Fruit fly (Drosophila melanogaster) whole organism, embryonic: ENCODE measurements around the gene Uck.

Experiments used
- Atf3 ChIP-seq: fragments of 200-800 bp; sonication (Bioruptor generic); optimal IDR thresholded peaks from 3 replicates; lab custom pipeline; 2016; ENCODE audit warnings: missing biosample characterization, missing genetic modification characterization
- B-H2 ChIP-seq: fragments of 200-800 bp; sonication (Bioruptor generic); optimal IDR thresholded peaks from 2 replicates; lab custom pipeline; 2018; ENCODE audit warnings: missing biosample characterization, mild to moderate bottlenecking, missing genetic modification characterization
- Bgb ChIP-seq: fragments of 200-800 bp; sonication (Bioruptor generic); IDR thresholded peaks from 2 replicates; pipeline ENCODE4 v1.3.6; 2022; ENCODE audit warnings: missing biosample characterization, missing genetic modification characterization; ENCODE audit not compliant: partially characterized antibody
- CG11456 ChIP-seq: fragments of 200-800 bp; sonication (Bioruptor generic); IDR thresholded peaks from 3 replicates; pipeline ENCODE4 v1.3.6; 2022; ENCODE audit warnings: missing biosample characterization, missing genetic modification characterization
- CG12155 ChIP-seq: fragments of 200-800 bp; sonication (Bioruptor generic); optimal IDR thresholded peaks from 3 replicates; lab custom pipeline; 2016; ENCODE audit warnings: missing biosample characterization, missing genetic modification characterization
- CG12769 ChIP-seq: fragments of 200-800 bp; sonication (Bioruptor generic); optimal IDR thresholded peaks from 2 replicates; lab custom pipeline; 2019; ENCODE audit warnings: missing biosample characterization, mild to moderate bottlenecking, missing genetic modification characterization, moderate library complexity
- CG13296 ChIP-seq: fragments of 200-800 bp; sonication (Bioruptor generic); optimal IDR thresholded peaks from 3 replicates; lab custom pipeline; 2018; ENCODE audit warnings: missing biosample characterization, mild to moderate bottlenecking, missing genetic modification characterization
- CG13424 ChIP-seq: fragments of 200-800 bp; sonication (Bioruptor generic); optimal IDR thresholded peaks from 2 replicates; lab custom pipeline; 2019; ENCODE audit warnings: missing biosample characterization, mild to moderate bottlenecking, missing genetic modification characterization, moderate library complexity
- CG15011 ChIP-seq: fragments of 200-800 bp; sonication (Bioruptor generic); optimal IDR thresholded peaks from 3 replicates; lab custom pipeline; 2018; ENCODE audit warnings: missing biosample characterization, mild to moderate bottlenecking, missing genetic modification characterization
- CG15479 ChIP-seq: fragments of 200-800 bp; sonication (Bioruptor generic); optimal IDR thresholded peaks from 3 replicates; lab custom pipeline; 2019; ENCODE audit warnings: missing biosample characterization, mild to moderate bottlenecking, missing genetic modification characterization, moderate library complexity
- CG17361 ChIP-seq: fragments of 200-800 bp; sonication (Bioruptor generic); IDR thresholded peaks from 3 replicates; pipeline ENCODE4 v1.3.6; 2022; ENCODE audit warnings: missing biosample characterization, missing genetic modification characterization
- CG2678 ChIP-seq: fragments of 200-800 bp; sonication (Bioruptor generic); optimal IDR thresholded peaks from 3 replicates; lab custom pipeline; 2019; ENCODE audit warnings: missing biosample characterization, mild to moderate bottlenecking, missing genetic modification characterization, moderate library complexity
- CG33557 ChIP-seq: fragments of 200-800 bp; sonication (Bioruptor generic); optimal IDR thresholded peaks from 2 replicates; lab custom pipeline; 2019; ENCODE audit warnings: missing biosample characterization, mild to moderate bottlenecking, missing genetic modification characterization, moderate library complexity
- CG34224 ChIP-seq: fragments of 200-800 bp; sonication (Bioruptor generic); IDR thresholded peaks from 3 replicates; pipeline ENCODE4 v1.3.6; 2022; ENCODE audit warnings: missing biosample characterization, missing genetic modification characterization; ENCODE audit not compliant: partially characterized antibody
- CG34422 ChIP-seq: fragments of 200-800 bp; sonication (Bioruptor generic); IDR thresholded peaks from 3 replicates; pipeline ENCODE4 v1.3.6; 2022; ENCODE audit warnings: missing biosample characterization, missing genetic modification characterization
- Dip2 ChIP-seq: fragments of 200-800 bp; sonication (Bioruptor generic); IDR thresholded peaks from 2 replicates; pipeline ENCODE4 v1.3.6; 2022; ENCODE audit warnings: missing biosample characterization, missing genetic modification characterization
- Drgx ChIP-seq: fragments of 200-800 bp; sonication (Bioruptor generic); IDR thresholded peaks from 2 replicates; pipeline ENCODE4 v1.3.6; 2022; ENCODE audit warnings: missing biosample characterization, missing genetic modification characterization
- Elba2 ChIP-seq: fragments of 200-800 bp; sonication (Bioruptor generic); optimal IDR thresholded peaks from 3 replicates; lab custom pipeline; 2016; ENCODE audit warnings: missing biosample characterization, missing genetic modification characterization
- Fer3 ChIP-seq: fragments of 200-800 bp; sonication (Bioruptor generic); optimal IDR thresholded peaks from 2 replicates; lab custom pipeline; 2018; ENCODE audit warnings: missing biosample characterization, mild to moderate bottlenecking, missing genetic modification characterization, moderate library complexity
- HLH3B ChIP-seq: fragments of 200-800 bp; sonication (Bioruptor generic); IDR thresholded peaks from 2 replicates; pipeline ENCODE4 v1.3.6; 2022; ENCODE audit warnings: missing biosample characterization, missing genetic modification characterization
- Hr51 ChIP-seq, 2 experiments: fragments of 200-800 bp; sonication (Bioruptor generic); optimal IDR thresholded peaks; 2 replicates in 1 of 2; 3 replicates in 1 of 2; lab custom pipeline; 2016 to 2018; ENCODE audit warnings: missing biosample characterization in 2 of 2, missing genetic modification characterization in 2 of 2, mild to moderate bottlenecking in 1 of 2, moderate library complexity in 1 of 2
- NfI ChIP-seq: fragments of 200-800 bp; sonication (Bioruptor generic); optimal IDR thresholded peaks from 3 replicates; lab custom pipeline; 2018; ENCODE audit warnings: missing biosample characterization, mild to moderate bottlenecking, missing genetic modification characterization, moderate library complexity
- Oli ChIP-seq: fragments of 200-800 bp; sonication (Bioruptor generic); optimal IDR thresholded peaks from 2 replicates; lab custom pipeline; 2018; ENCODE audit warnings: missing biosample characterization, mild to moderate bottlenecking, missing genetic modification characterization, moderate library complexity
- Poxn ChIP-seq: fragments of 200-800 bp; sonication (Bioruptor generic); IDR thresholded peaks from 2 replicates; pipeline ENCODE4 v1.3.6; 2022; ENCODE audit warnings: missing biosample characterization, missing genetic modification characterization
- Sox100B ChIP-seq: fragments of 200-800 bp; sonication (Bioruptor generic); optimal IDR thresholded peaks from 3 replicates; lab custom pipeline; 2018; ENCODE audit warnings: missing biosample characterization, mild to moderate bottlenecking, missing genetic modification characterization
- Sox102F ChIP-seq: fragments of 200-800 bp; sonication (Bioruptor generic); optimal IDR thresholded peaks from 2 replicates; lab custom pipeline; 2018; ENCODE audit warnings: missing biosample characterization, mild to moderate bottlenecking, missing genetic modification characterization, moderate library complexity
- Stat92E ChIP-seq, 3 experiments: fragments of >200 bp in 2 of 3; fragments of 200-800 bp in 1 of 3; sonication (Bioruptor generic) in 1 of 3; optimal IDR thresholded peaks; 2 replicates each; lab custom pipeline; 2017 to 2019; ENCODE audit warnings: missing biosample characterization in 3 of 3, missing genetic modification characterization in 3 of 3, mild to moderate bottlenecking in 1 of 3, moderate library complexity in 1 of 3
- Xrp1 ChIP-seq: fragments of 200-800 bp; sonication (Bioruptor generic); IDR thresholded peaks from 2 replicates; pipeline ENCODE4 v1.3.6; 2022; ENCODE audit warnings: missing biosample characterization, missing genetic modification characterization
- aop ChIP-seq: fragments of 200-800 bp; sonication (Bioruptor generic); IDR thresholded peaks from 2 replicates; pipeline ENCODE4 v1.3.6; 2022; ENCODE audit warnings: missing biosample characterization, missing genetic modification characterization
- ara ChIP-seq: fragments of 200-800 bp; sonication (Bioruptor generic); IDR thresholded peaks from 2 replicates; pipeline ENCODE4 v1.3.6; 2022; ENCODE audit warnings: missing biosample characterization, missing genetic modification characterization
- cad ChIP-seq: fragments of >200 bp; optimal IDR thresholded peaks from 2 replicates; lab custom pipeline; 2017; ENCODE audit warnings: missing biosample characterization, missing genetic modification characterization
- cato ChIP-seq: fragments of 200-800 bp; sonication (Bioruptor generic); optimal IDR thresholded peaks from 2 replicates; lab custom pipeline; 2016; ENCODE audit warnings: missing biosample characterization, missing genetic modification characterization, borderline replicate concordance
- cwo ChIP-seq: fragments of 200-800 bp; sonication (Bioruptor generic); optimal IDR thresholded peaks from 3 replicates; lab custom pipeline; 2017; ENCODE audit warnings: missing biosample characterization, missing genetic modification characterization, mild to moderate bottlenecking, moderate library complexity, missing genetic modification reagents
- dati ChIP-seq: fragments of 200-800 bp; sonication (Bioruptor generic); IDR thresholded peaks from 2 replicates; pipeline ENCODE4 v1.3.6; 2022; ENCODE audit warnings: missing biosample characterization, missing genetic modification characterization
- disco-r ChIP-seq: fragments of 200-800 bp; sonication (Bioruptor generic); optimal IDR thresholded peaks from 2 replicates; lab custom pipeline; 2016; ENCODE audit warnings: missing biosample characterization, missing genetic modification characterization
- dmrt99B ChIP-seq: fragments of 200-800 bp; sonication (Bioruptor generic); optimal IDR thresholded peaks from 2 replicates; lab custom pipeline; 2018; ENCODE audit warnings: missing biosample characterization, mild to moderate bottlenecking, missing genetic modification characterization, moderate library complexity
- ems ChIP-seq: fragments of 200-800 bp; sonication (Bioruptor generic); optimal IDR thresholded peaks from 3 replicates; lab custom pipeline; 2016; ENCODE audit warnings: missing biosample characterization, missing genetic modification characterization
- ewg ChIP-seq: fragments of 200-800 bp; sonication (Bioruptor generic); optimal IDR thresholded peaks from 3 replicates; lab custom pipeline; 2017; ENCODE audit warnings: mild to moderate bottlenecking, missing biosample characterization, missing genetic modification reagents, missing genetic modification characterization
- eyg ChIP-seq: fragments of 200-800 bp; sonication (Bioruptor generic); optimal IDR thresholded peaks from 3 replicates; lab custom pipeline; 2016; ENCODE audit warnings: missing biosample characterization, missing genetic modification characterization
- hkb ChIP-seq, 2 experiments: fragments of 200-800 bp in 1 of 2; fragments of >200 bp in 1 of 2; sonication (Bioruptor generic) in 1 of 2; IDR thresholded peaks in 1 of 2; optimal IDR thresholded peaks in 1 of 2; 2 replicates each; pipeline versions ENCODE4 v1.3.6 to Lab custom; 2017 to 2022; ENCODE audit warnings: missing biosample characterization in 1 of 2, missing genetic modification characterization in 1 of 2
- insv ChIP-seq, 2 experiments: fragments of 200-800 bp; sonication (Bioruptor generic); optimal IDR thresholded peaks; 3 replicates each; lab custom pipeline; 2016 to 2018; ENCODE audit warnings: missing biosample characterization in 2 of 2, missing genetic modification characterization in 2 of 2
- jumu ChIP-seq: fragments of 200-800 bp; sonication (Bioruptor generic); optimal IDR thresholded peaks from 3 replicates; lab custom pipeline; 2016; ENCODE audit warnings: missing biosample characterization, missing genetic modification characterization
- lilli ChIP-seq: fragments of 200-800 bp; sonication (Bioruptor generic); optimal IDR thresholded peaks from 3 replicates; lab custom pipeline; 2016; ENCODE audit warnings: missing biosample characterization, missing genetic modification characterization
- onecut ChIP-seq: fragments of 200-800 bp; sonication (Bioruptor generic); IDR thresholded peaks from 2 replicates; pipeline ENCODE4 v1.3.6; 2022; ENCODE audit warnings: missing biosample characterization, missing genetic modification characterization
- otp ChIP-seq: fragments of 200-800 bp; sonication (Bioruptor generic); IDR thresholded peaks from 3 replicates; pipeline ENCODE4, ENCODE4 v1.3.6; 2022; ENCODE audit warnings: missing biosample characterization, missing genetic modification characterization
- shn ChIP-seq: fragments of 200-800 bp; sonication (Bioruptor generic); optimal IDR thresholded peaks from 3 replicates; lab custom pipeline; 2016; ENCODE audit warnings: missing biosample characterization, missing genetic modification characterization
- sr ChIP-seq: fragments of 200-800 bp; sonication (Bioruptor generic); IDR thresholded peaks from 3 replicates; pipeline ENCODE4 v1.3.6; 2022; ENCODE audit warnings: missing biosample characterization, missing genetic modification characterization

Uck gene

DNA sequence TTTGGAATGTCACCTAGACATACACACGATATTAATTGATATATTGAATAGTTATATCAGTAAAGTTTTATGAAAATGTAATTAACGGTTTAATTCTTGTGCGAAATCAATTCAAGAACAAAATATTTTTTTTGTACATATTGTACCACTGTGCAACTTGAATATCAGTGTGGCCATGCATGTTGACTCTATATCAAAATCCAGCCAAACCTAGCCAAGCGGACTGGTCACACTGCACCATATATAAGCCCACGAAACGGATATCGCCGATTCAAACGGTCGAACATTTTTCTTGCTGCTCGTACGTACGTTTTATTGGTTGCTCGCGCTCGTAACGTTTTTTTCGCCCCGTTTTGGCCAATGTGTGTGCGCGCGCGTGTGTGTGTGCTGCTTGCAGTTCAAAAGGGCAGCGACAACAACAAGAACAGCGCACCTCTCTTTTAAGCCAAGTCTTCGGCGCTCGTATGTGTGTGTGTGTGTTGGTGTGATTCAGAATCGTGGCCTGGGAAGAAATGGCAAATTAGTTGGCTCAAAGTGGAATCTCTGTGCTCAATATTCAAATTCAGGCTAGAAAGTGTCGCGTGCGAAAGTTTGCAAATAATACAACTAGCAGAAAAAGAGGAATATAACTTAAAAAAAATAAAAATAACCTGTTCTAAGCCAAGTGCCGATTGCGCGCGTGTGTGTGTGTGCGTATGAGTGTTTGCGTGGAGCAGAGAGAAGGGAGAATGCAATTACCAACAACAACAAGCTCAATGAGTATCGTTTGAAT is 5.0 kb downstream of the Uck start, which contains the start of gene crb (continued):
- TF ChIP-seq hkb (optimal IDR thresholded peaks at IDR 0.05; lab: Kevin White, UChicago) = no peak
- peak; percentile 61 for TF ChIP-seq hkb (GFP tag; IDR thresholded peaks at IDR 0.05; lab: Robert Waterston, UW)
- no peak for TF ChIP-seq cato (GFP tag; lab: Kevin White, UChicago)
- no peak for TF ChIP-seq Oli (tag; lab: Kevin White, UChicago)
- TF ChIP-seq Xrp1 (GFP tag; lab: Robert Waterston, UW) = peak; percentile 61
- TF ChIP-seq CG11456 (GFP tag; lab: Robert Waterston, UW) = 0 out of 3 replicates have a peak, but pooled peaks have one; percentile 43
- no peak; the same call in 1 of the 3 replicates for TF ChIP-seq CG34422 (GFP tag; lab: Robert Waterston, UW)
- no peak for TF ChIP-seq dati
- peak; percentile 46; the same call in 1 of the 2 replicates for TF ChIP-seq HLH3B (GFP tag; lab: Robert Waterston, UW)
- TF ChIP-seq Sox100B (GFP tag; lab: Kevin White, UChicago) = peak; percentile 30
- TF ChIP-seq ems (GFP tag; lab: Kevin White, UChicago) = peak; percentile 46
- peak; percentile 54 for TF ChIP-seq CG2678
- TF ChIP-seq onecut (GFP tag; lab: Robert Waterston, UW) = peak; percentile 37
- 0 out of 2 replicates have a peak, but pooled peaks have one; percentile 30 for TF ChIP-seq Drgx (GFP tag; lab: Robert Waterston, UW)
- no peak for TF ChIP-seq aop (GFP tag; lab: Robert Waterston, UW)
- TF ChIP-seq CG13296 (GFP tag; lab: Kevin White, UChicago) = peak; percentile 40
- TF ChIP-seq otp (GFP tag; lab: Robert Waterston, UW) = peak; percentile 33; the same call in 1 of the 3 replicates
- peak; percentile 2 for TF ChIP-seq eyg
- TF ChIP-seq jumu (GFP tag; lab: Kevin White, UChicago) = peak; percentile 18
- TF ChIP-seq lilli = peak; percentile 66
- TF ChIP-seq Dip2 (GFP tag; lab: Robert Waterston, UW) = no peak
- TF ChIP-seq CG12769 (tag; lab: Kevin White, UChicago) = peak; percentile 69
- TF ChIP-seq Fer3 (tag; lab: Kevin White, UChicago) = peak; percentile 54
- peak; percentile 28 for TF ChIP-seq CG12155
- 0 out of 3 replicates have a peak, but pooled peaks have one; percentile 41 for TF ChIP-seq sr (GFP tag; lab: Robert Waterston, UW)
- TF ChIP-seq CG33557 (GFP tag; lab: Kevin White, UChicago) = peak; percentile 34
- TF ChIP-seq Poxn = no peak
- TF ChIP-seq insv (GFP tag; optimal IDR thresholded peaks at IDR 0.05; lab: Kevin White, UChicago) = peak in 1 of 2 experiments; percentile 49
- peak; percentile 1 for TF ChIP-seq Sox102F (GFP tag; lab: Kevin White, UChicago)
- TF ChIP-seq Stat92E (GFP tag; optimal IDR thresholded peaks at IDR 0.05; lab: Kevin White, UChicago) = peak in 1 of 3 experiments; percentile 56
- peak; percentile 28 for TF ChIP-seq cwo (GFP tag; lab: Kevin White, UChicago)
- TF ChIP-seq CG15011 = no peak
- peak; percentile 34 for TF ChIP-seq shn (GFP tag; lab: Kevin White, UChicago)
- no peak for TF ChIP-seq Elba2 (GFP tag; lab: Kevin White, UChicago)
- peak; percentile 74 for TF ChIP-seq Bgb (GFP tag; lab: Robert Waterston, UW)
- peak; percentile 35 for TF ChIP-seq CG13424 (tag; lab: Kevin White, UChicago)
- no peak for TF ChIP-seq disco-r (GFP tag; lab: Kevin White, UChicago)
- TF ChIP-seq ara (GFP tag; lab: Robert Waterston, UW) = peak; percentile 53
- TF ChIP-seq Hr51 (GFP tag; optimal IDR thresholded peaks at IDR 0.05; lab: Kevin White, UChicago) = peak; percentile 47 to 71
- peak; percentile 21 for TF ChIP-seq CG15479
- TF ChIP-seq CG17361 = 0 out of 3 replicates have a peak, but pooled peaks have one; percentile 41
- peak; percentile 36 for TF ChIP-seq NfI
- TF ChIP-seq ewg (GFP tag; lab: Kevin White, UChicago) = peak; percentile 5
- TF ChIP-seq B-H2 (GFP tag; lab: Kevin White, UChicago) = peak; percentile 73
- no peak for TF ChIP-seq cad
- TF ChIP-seq Atf3 = peak; percentile 25
- peak; percentile 37 for TF ChIP-seq dmrt99B (tag; lab: Kevin White, UChicago)
- TF ChIP-seq CG34224 (GFP tag; lab: Robert Waterston, UW) = peak; percentile 64; the same call in 2 of the 3 replicates
